Worm (Caenorhabditis elegans): ENCODE data around the gene mltn-8.

mltn-8 gene

DNA sequence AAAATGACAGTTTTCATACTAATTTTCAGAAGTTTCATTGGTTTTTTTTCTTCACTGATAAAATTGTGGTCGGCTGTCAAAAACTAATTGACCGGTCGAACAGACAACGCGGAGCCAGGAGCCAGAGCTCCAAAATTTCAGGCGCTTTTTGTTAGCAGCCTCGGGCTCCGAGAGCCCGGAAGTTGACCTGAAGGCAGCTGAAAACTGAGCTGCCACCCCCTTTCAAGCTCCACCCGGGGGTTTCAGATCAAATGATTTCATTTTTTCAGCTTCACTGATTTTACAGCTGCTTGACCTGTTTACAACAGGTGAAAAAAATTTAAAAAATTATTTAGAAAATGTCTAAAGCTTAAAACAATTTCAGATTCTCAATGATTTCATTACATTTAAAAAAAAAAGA, 37.7 kb downstream of the mltn-8 start:
- TF ChIP-seq ama-1 (optimal IDR thresholded peaks at IDR 0.05) (no peak), lin-15B (tag; optimal IDR thresholded peaks at IDR 0.05) (no peak), nhr-237 (tag; optimal IDR thresholded peaks at IDR 0.05) (no peak), ceh-9 (tag; optimal IDR thresholded peaks at IDR 0.05) (no peak), eor-1 (tag; optimal IDR thresholded peaks at IDR 0.05) (no peak), ztf-4 (tag; optimal IDR thresholded peaks at IDR 0.05) (no peak), nhr-77 (tag; optimal IDR thresholded peaks at IDR 0.05) (no peak), snpc-4 (tag; optimal IDR thresholded peaks at IDR 0.05) (no peak), nhr-12 (tag; optimal IDR thresholded peaks at IDR 0.05) (no peak), elt-1 (tag; optimal IDR thresholded peaks at IDR 0.05) (no peak), egl-5 (tag; optimal IDR thresholded peaks at IDR 0.05) (no peak), tbx-2 (tag; optimal IDR thresholded peaks at IDR 0.05) (no peak), nfya-1 (tag; optimal IDR thresholded peaks at IDR 0.05; ENCODE audit: insufficient read depth) (no peak), fos-1 (tag; optimal IDR thresholded peaks at IDR 0.05) (no peak), nhr-43 (tag; optimal IDR thresholded peaks at IDR 0.05; ENCODE audit: poor library complexity, severe bottlenecking) (no peak), nhr-76 (tag; optimal IDR thresholded peaks at IDR 0.05) (no peak)

DNA sequence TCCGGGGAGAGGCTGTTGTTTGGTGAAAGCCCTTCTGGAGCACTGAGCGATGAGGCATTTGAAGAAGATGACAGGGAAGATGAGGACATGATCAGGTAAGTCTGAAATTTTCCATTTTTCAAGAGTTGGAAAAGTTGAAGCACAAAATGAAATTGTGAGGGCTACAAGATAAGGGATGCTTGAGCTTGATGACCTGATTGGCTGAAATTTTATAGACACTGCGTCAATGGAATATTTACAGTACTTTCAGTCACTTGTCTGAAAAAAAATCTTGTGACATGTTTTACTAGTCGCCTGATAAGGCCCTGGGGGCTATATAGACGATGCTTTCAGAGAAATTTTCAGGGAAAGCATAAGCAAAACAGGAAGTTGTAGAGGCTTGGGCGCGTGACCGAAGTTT, 43.7 kb downstream of the mltn-8 start, which contains the start of gene dmd-8:
Gene dmd-8 (minus strand): TSS at position 101 of the 400 bp plus-strand sequence.
- TF ChIP-seq ztf-11 (tag; optimal IDR thresholded peaks at IDR 0.05) (no peak), fkh-10 (GFP tag; optimal IDR thresholded peaks at IDR 0.05) (no peak), elt-3 (tag; optimal IDR thresholded peaks at IDR 0.05) (no peak), nhr-28 (tag; optimal IDR thresholded peaks at IDR 0.05) (no peak), fkh-2 (tag; optimal IDR thresholded peaks at IDR 0.05) (no peak), nhr-76 (tag; optimal IDR thresholded peaks at IDR 0.05) (no peak), unc-39 (tag; optimal IDR thresholded peaks at IDR 0.05) (no peak), jun-1 (tag; optimal IDR thresholded peaks at IDR 0.05) (no peak), nhr-25 (tag; optimal IDR thresholded peaks at IDR 0.05) (no peak), R02D3.7 (tag; optimal IDR thresholded peaks at IDR 0.05) (no peak)

DNA sequence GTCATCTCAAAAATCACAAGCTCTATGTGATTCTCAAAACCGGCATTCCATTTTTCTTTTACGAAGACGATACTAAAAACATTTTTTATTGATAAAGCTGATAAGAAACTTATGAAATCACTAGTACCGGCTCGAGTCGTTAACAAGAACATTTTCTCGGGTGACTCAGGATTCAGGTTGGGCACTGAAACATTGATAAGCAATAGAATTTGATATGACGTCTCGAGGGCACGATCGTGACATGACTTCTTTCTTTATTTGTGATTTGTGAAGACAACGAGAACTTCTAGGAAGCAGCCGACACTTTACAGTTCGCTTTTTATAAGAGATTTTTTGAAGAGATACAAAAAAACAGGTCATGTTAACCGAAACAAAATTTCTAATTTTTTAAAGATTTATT, 46.4 kb downstream of the mltn-8 start:
- TF ChIP-seq R02D3.7 (tag; optimal IDR thresholded peaks at IDR 0.05), result no peak
- peak; percentile 20 for TF ChIP-seq snpc-4 (tag; optimal IDR thresholded peaks at IDR 0.05)
- TF ChIP-seq pqm-1 (tag; optimal IDR thresholded peaks at IDR 0.05), result peak; percentile 95
- TF ChIP-seq elt-2 (tag; optimal IDR thresholded peaks at IDR 0.05), result peak; percentile 98
- TF ChIP-seq jun-1 (tag; optimal IDR thresholded peaks at IDR 0.05), result peak; percentile 81
- TF ChIP-seq pha-4 (tag; optimal IDR thresholded peaks at IDR 0.05), result peak; percentile 33
- no peak for TF ChIP-seq eor-1 (tag; optimal IDR thresholded peaks at IDR 0.05)
- TF ChIP-seq ztf-11 (tag; optimal IDR thresholded peaks at IDR 0.05), result no peak
- TF ChIP-seq elt-1 (tag; optimal IDR thresholded peaks at IDR 0.05), result no peak

DNA sequence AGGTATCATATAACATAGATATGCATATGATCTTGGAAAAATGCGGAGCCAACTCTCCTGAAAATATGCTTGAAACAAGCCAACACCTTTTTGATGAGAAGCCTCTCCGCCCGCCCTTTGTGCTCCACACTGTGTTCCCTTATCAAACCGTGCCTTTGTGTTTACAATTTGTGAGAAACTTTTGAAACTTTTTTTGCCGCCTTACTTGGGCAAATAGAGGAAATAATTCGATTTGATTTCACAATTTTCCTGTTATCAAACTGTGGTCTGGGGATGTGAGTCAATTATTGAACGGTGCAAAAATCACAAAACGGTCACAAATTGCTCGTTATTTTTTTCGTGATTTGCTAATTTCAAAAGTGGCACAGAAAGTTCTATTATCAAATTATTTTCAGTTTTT, 47.5 kb downstream of the mltn-8 start:
- TF ChIP-seq pqm-1 (tag; optimal IDR thresholded peaks at IDR 0.05), result peak; percentile 84
- TF ChIP-seq jun-1 (tag; optimal IDR thresholded peaks at IDR 0.05), result peak; percentile 21
- no peak for TF ChIP-seq ceh-16 (tag; optimal IDR thresholded peaks at IDR 0.05)
- TF ChIP-seq nhr-43 (tag; optimal IDR thresholded peaks at IDR 0.05; ENCODE audit: poor library complexity, severe bottlenecking), result no peak
- no peak for TF ChIP-seq daf-12 (tag; optimal IDR thresholded peaks at IDR 0.05)
- no peak for TF ChIP-seq fos-1 (tag; optimal IDR thresholded peaks at IDR 0.05)
- TF ChIP-seq elt-2 (tag; optimal IDR thresholded peaks at IDR 0.05), result peak; percentile 93
- peak; percentile 58 for TF ChIP-seq pha-4 (tag; optimal IDR thresholded peaks at IDR 0.05)
- no peak for TF ChIP-seq ceh-28 (tag; optimal IDR thresholded peaks at IDR 0.05)

DNA sequence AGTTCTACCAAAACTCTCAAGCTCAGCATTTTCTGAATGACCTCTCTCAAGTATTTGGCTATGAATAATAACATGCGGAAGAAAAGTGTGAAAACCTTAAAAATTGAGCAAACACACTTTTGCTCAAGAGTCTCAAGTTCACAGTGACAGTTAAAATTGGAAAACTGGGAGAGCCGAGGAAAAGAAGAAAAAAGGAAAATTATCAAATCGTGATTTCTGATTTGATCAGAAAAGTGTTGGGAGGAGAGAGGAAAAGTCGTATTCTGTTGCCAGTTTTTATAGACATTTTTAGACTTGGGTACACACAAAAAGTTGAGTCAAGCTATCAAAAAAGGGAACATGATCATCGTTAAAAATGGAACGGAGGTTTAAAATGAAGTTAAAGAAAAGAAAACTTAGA, 48.8 kb downstream of the mltn-8 start:
- no peak for TF ChIP-seq lsy-12 (tag; optimal IDR thresholded peaks at IDR 0.05)
- peak; percentile 28 for TF ChIP-seq elt-2 (tag; optimal IDR thresholded peaks at IDR 0.05)
- TF ChIP-seq pqm-1 (tag; optimal IDR thresholded peaks at IDR 0.05), result peak; percentile 57

DNA sequence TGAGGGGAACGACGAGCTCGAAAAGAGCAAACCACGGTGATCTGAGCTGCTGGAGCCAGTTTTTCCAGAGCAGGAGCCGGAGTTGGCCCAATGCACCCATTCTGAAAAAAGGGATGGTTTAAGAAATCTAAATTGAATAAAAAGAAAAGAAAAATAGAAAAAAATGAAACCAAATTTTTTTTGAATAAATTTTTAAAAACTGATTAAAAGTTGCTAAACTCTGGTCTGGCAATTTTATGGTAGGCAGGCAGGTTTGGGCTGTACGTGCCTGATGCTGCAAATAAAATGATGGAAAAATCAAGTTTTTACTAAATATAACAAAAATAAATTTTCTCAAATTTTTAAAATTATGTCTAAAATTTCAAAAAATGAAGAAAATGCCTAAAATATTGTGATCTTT, 49.5 kb downstream of the mltn-8 start, which contains the start of gene abt-4:
Gene abt-4 (minus strand): TSS at position 101 of the 400 bp plus-strand sequence.
- no peak for TF ChIP-seq nhr-67 (tag; optimal IDR thresholded peaks at IDR 0.05)
- TF ChIP-seq ceh-28 (tag; optimal IDR thresholded peaks at IDR 0.05), result no peak
- TF ChIP-seq jun-1 (tag; optimal IDR thresholded peaks at IDR 0.05), result no peak
- no peak for TF ChIP-seq daf-12 (tag; optimal IDR thresholded peaks at IDR 0.05)
- TF ChIP-seq tbx-2 (tag; optimal IDR thresholded peaks at IDR 0.05), result no peak
- no peak for TF ChIP-seq elt-2 (tag; optimal IDR thresholded peaks at IDR 0.05)
- TF ChIP-seq hmg-11 (tag; optimal IDR thresholded peaks at IDR 0.05), result no peak
- no peak for TF ChIP-seq lin-15B (tag; optimal IDR thresholded peaks at IDR 0.05)
- no peak for TF ChIP-seq lin-39 (tag; optimal IDR thresholded peaks at IDR 0.05)
